Worm (Caenorhabditis elegans) whole organism, young adult: Measurements from ENCODE around the gene C51E3.6.

Source experiments
- B0019.2 ChIP-seq: fragments of 200-800 bp; sonication (Bioruptor generic); conservative IDR thresholded peaks from 2 replicates; pipeline ENCODE4 v1.3.6; 2022; ENCODE audit warnings: missing genetic modification reagents, missing genetic modification characterization, missing compliant biosample characterization
- B0035.1 ChIP-seq: sonication (generic microtip); optimal IDR thresholded peaks from 2 replicates; lab custom pipeline; 2016; ENCODE audit warnings: missing genetic modification characterization, mild to moderate bottlenecking, missing compliant biosample characterization, missing genotype, missing genetic modification reagents
- B0336.3 ChIP-seq: fragments of 200-800 bp; sonication (Bioruptor generic); IDR thresholded peaks from 2 replicates; pipeline ENCODE4 v1.3.6; 2022; ENCODE audit warnings: missing genetic modification characterization, missing compliant biosample characterization
- F23B12.7 ChIP-seq: sonication (generic microtip); optimal IDR thresholded peaks from 2 replicates; lab custom pipeline; 2017; ENCODE audit warnings: missing genetic modification characterization, mild to moderate bottlenecking, missing compliant biosample characterization, antibody characterized with exemption, moderate library complexity; ENCODE audit not compliant: insufficient read depth
- F39B2.1 ChIP-seq: fragments of 200-800 bp; sonication (Bioruptor generic); IDR thresholded peaks from 2 replicates; pipeline ENCODE4 v1.3.6; 2022; ENCODE audit warnings: missing genetic modification reagents, missing genetic modification characterization, missing compliant biosample characterization
- F57C9.4 ChIP-seq: sonication (generic microtip); optimal IDR thresholded peaks from 2 replicates; lab custom pipeline; 2017; ENCODE audit warnings: mild to moderate bottlenecking, missing genetic modification characterization, missing compliant biosample characterization
- Y56A3A.18 ChIP-seq: fragments of 200-800 bp; sonication (Bioruptor generic); IDR thresholded peaks from 2 replicates; pipeline ENCODE4 v1.3.6; 2022; ENCODE audit warnings: missing genetic modification reagents, missing genetic modification characterization, missing compliant biosample characterization
- attf-3 ChIP-seq: fragments of 200-800 bp; sonication (Bioruptor generic); conservative IDR thresholded peaks from 2 replicates; pipeline ENCODE4 v1.3.6; 2022; ENCODE audit warnings: missing genetic modification reagents, missing genetic modification characterization, missing compliant biosample characterization
- attf-5 ChIP-seq: fragments of 200-800 bp; sonication (Bioruptor generic); optimal IDR thresholded peaks from 2 replicates; lab custom pipeline; 2018; ENCODE audit warnings: mild to moderate bottlenecking, missing genetic modification characterization, missing compliant biosample characterization
- bed-1 ChIP-seq: fragments of 200-800 bp; sonication (Bioruptor generic); IDR thresholded peaks from 2 replicates; pipeline ENCODE4 v1.3.6; 2022; ENCODE audit warnings: missing genetic modification reagents, missing genetic modification characterization, missing compliant biosample characterization
- bed-2 ChIP-seq: fragments of 200-800 bp; sonication (Bioruptor generic); IDR thresholded peaks from 2 replicates; pipeline ENCODE4 v1.3.6; 2022; ENCODE audit warnings: missing genetic modification reagents, missing genetic modification characterization, missing compliant biosample characterization
- ccch-3 ChIP-seq: fragments of 200-800 bp; sonication (Bioruptor generic); optimal IDR thresholded peaks from 2 replicates; lab custom pipeline; 2018; ENCODE audit warnings: mild to moderate bottlenecking, missing genetic modification characterization, missing compliant biosample characterization
- cebp-2 ChIP-seq: fragments of 200-800 bp; sonication (Bioruptor generic); IDR thresholded peaks from 2 replicates; pipeline ENCODE4 v1.3.6; 2022; ENCODE audit warnings: missing genetic modification characterization, missing compliant biosample characterization
- ceh-27 ChIP-seq: fragments of 200-800 bp; sonication (Bioruptor generic); optimal IDR thresholded peaks from 2 replicates; lab custom pipeline; 2018; ENCODE audit warnings: mild to moderate bottlenecking, missing genetic modification characterization, moderate library complexity, missing compliant biosample characterization
- ceh-40 ChIP-seq: fragments of 200-800 bp; sonication (Bioruptor generic); IDR thresholded peaks from 2 replicates; pipeline ENCODE4 v1.3.6; 2022; ENCODE audit warnings: missing genetic modification characterization, missing compliant biosample characterization
- ceh-79 ChIP-seq: sonication (generic microtip); optimal IDR thresholded peaks from 2 replicates; lab custom pipeline; 2017; ENCODE audit warnings: mild to moderate bottlenecking, missing genetic modification characterization, missing compliant biosample characterization
- ceh-91 ChIP-seq: fragments of 200-800 bp; sonication (Bioruptor generic); IDR thresholded peaks from 2 replicates; pipeline ENCODE4 v1.3.6; 2022; ENCODE audit warnings: missing genetic modification reagents, missing genetic modification characterization, missing compliant biosample characterization
- dox-1 ChIP-seq: fragments of 200-800 bp; sonication (Bioruptor generic); IDR thresholded peaks from 2 replicates; pipeline ENCODE4 v1.3.6; 2022; ENCODE audit warnings: missing genetic modification reagents, missing genetic modification characterization, missing compliant biosample characterization
- dpl-1 ChIP-seq: fragments of 150-350 bp; optimal IDR thresholded peaks from 2 replicates; lab custom pipeline; 2014; ENCODE audit warnings: missing biosample characterization, missing genetic modification reagents, missing genetic modification characterization
- lag-1 ChIP-seq: fragments of 200-800 bp; sonication (Bioruptor generic); IDR thresholded peaks from 2 replicates; pipeline ENCODE4 v1.3.6; 2022; ENCODE audit warnings: missing genetic modification reagents, missing genetic modification characterization, missing compliant biosample characterization
- let-526 ChIP-seq: fragments of 200-800 bp; sonication (Bioruptor generic); IDR thresholded peaks from 2 replicates; pipeline ENCODE4 v1.3.6; 2022; ENCODE audit warnings: missing genetic modification reagents, missing genetic modification characterization, missing compliant biosample characterization
- let-607 ChIP-seq, 2 experiments: fragments of 200-800 bp in 1 of 2; sonication (Bioruptor generic) in 1 of 2; sonication (generic microtip) in 1 of 2; optimal IDR thresholded peaks; 2 replicates each; lab custom pipeline; 2016 to 2018; ENCODE audit warnings: mild to moderate bottlenecking in 2 of 2, missing compliant biosample characterization in 2 of 2, missing genetic modification characterization in 2 of 2, moderate library complexity in 2 of 2, missing genotype in 1 of 2
- lin-35 ChIP-seq, 3 experiments: fragments of 150-350 bp in 2 of 3; sonication (generic microtip) in 1 of 3; optimal IDR thresholded peaks; 2 replicates each; lab custom pipeline; 2014 to 2018; ENCODE audit warnings: missing biosample characterization in 3 of 3, missing genetic modification characterization in 3 of 3, missing genetic modification reagents in 3 of 3
- lin-54 ChIP-seq: fragments of 200-800 bp; sonication (Bioruptor generic); optimal IDR thresholded peaks from 2 replicates; lab custom pipeline; 2018; ENCODE audit warnings: mild to moderate bottlenecking, missing genetic modification characterization, missing compliant biosample characterization
- mes-4 ChIP-seq: sonication (generic microtip); optimal IDR thresholded peaks from 2 replicates; lab custom pipeline; 2016; ENCODE audit warnings: missing genotype, missing genetic modification characterization, missing compliant biosample characterization
- mxl-1 ChIP-seq: sonication (generic microtip); optimal IDR thresholded peaks from 2 replicates; lab custom pipeline; 2016; ENCODE audit warnings: missing genetic modification characterization, missing compliant biosample characterization
- nfya-2 ChIP-seq: fragments of 200-800 bp; sonication (Bioruptor generic); IDR thresholded peaks from 2 replicates; pipeline ENCODE4 v1.3.6; 2022; ENCODE audit warnings: missing genetic modification reagents, missing genetic modification characterization, missing compliant biosample characterization
- nfyb-1 ChIP-seq: fragments of 200-800 bp; sonication (Bioruptor generic); IDR thresholded peaks from 2 replicates; pipeline ENCODE4 v1.3.6; 2022; ENCODE audit warnings: missing genetic modification reagents, missing genetic modification characterization, missing compliant biosample characterization
- nhr-80 ChIP-seq: sonication (generic microtip); optimal IDR thresholded peaks from 2 replicates; lab custom pipeline; 2016; ENCODE audit warnings: missing genetic modification characterization, missing compliant biosample characterization
- pha-4 ChIP-seq: fragments of 150-350 bp; sonication (generic microtip); optimal IDR thresholded peaks from 2 replicates; lab custom pipeline; 2014; ENCODE audit warnings: missing biosample characterization, missing genetic modification reagents, missing genetic modification characterization
- rcor-1 ChIP-seq: fragments of 200-800 bp; sonication (Bioruptor generic); IDR thresholded peaks from 2 replicates; pipeline ENCODE4 v1.3.6; 2022; ENCODE audit warnings: missing genetic modification reagents, missing genetic modification characterization, missing compliant biosample characterization
- snpc-1.1 ChIP-seq: sonication (generic microtip); optimal IDR thresholded peaks from 2 replicates; lab custom pipeline; 2017; ENCODE audit warnings: missing genetic modification characterization, mild to moderate bottlenecking, missing compliant biosample characterization, antibody characterized with exemption, moderate library complexity, missing genotype, missing genetic modification reagents; ENCODE audit not compliant: insufficient read depth
- tbp1 ChIP-seq: fragments of 200-800 bp; sonication (Bioruptor generic); optimal IDR thresholded peaks from 2 replicates; lab custom pipeline; 2018; ENCODE audit warnings: mild to moderate bottlenecking, missing genetic modification characterization, missing compliant biosample characterization
- tbx-9 ChIP-seq: sonication (generic microtip); optimal IDR thresholded peaks from 2 replicates; lab custom pipeline; 2016; ENCODE audit warnings: borderline replicate concordance, missing genetic modification characterization, inconsistent platforms, missing compliant biosample characterization
- tlf-1 ChIP-seq: fragments of 200-800 bp; sonication (Bioruptor generic); optimal IDR thresholded peaks from 2 replicates; lab custom pipeline; 2018; ENCODE audit warnings: mild to moderate bottlenecking, missing genetic modification characterization, missing compliant biosample characterization
- xnd-1 ChIP-seq: sonication (generic microtip); optimal IDR thresholded peaks from 2 replicates; lab custom pipeline; 2016; ENCODE audit warnings: missing genotype, missing genetic modification reagents, missing genetic modification characterization, missing compliant biosample characterization
- ztf-6 ChIP-seq: fragments of 200-800 bp; sonication (Bioruptor generic); IDR thresholded peaks from 2 replicates; pipeline ENCODE4 v1.3.6; 2022; ENCODE audit warnings: missing genetic modification reagents, missing genetic modification characterization, missing compliant biosample characterization

The C51E3.6 gene

DNA sequence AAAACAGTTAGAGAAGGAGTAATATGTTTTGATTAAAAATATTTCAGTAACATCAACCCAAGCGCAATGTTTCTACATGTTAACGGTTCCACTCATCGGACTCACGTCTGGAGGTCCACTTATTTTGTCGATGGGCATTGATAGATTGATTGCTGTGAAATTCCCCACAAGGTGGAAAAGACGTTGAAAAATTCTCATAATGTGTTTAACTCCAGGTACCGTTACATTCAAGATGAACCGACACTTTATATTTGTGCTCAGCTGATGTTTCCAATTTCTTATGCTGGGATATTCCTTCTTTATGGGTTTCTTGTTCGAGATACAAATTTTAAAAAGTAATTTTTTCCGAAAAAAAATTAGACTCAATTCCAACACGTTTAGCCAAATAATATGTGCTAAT is 13.2 kb downstream of the C51E3.6 start:
- no peak for TF ChIP-seq nfyb-1 (GFP tag; lab: Robert Waterston, UW)
- no peak for TF ChIP-seq bed-1 (GFP tag; lab: Robert Waterston, UW)
- no peak for TF ChIP-seq snpc-1.1 (tag; lab: Kevin White, UChicago)
- no peak for TF ChIP-seq mes-4 (tag; lab: Kevin White, UChicago)
- TF ChIP-seq attf-3: no peak
- no peak for TF ChIP-seq Y56A3A.18
- TF ChIP-seq lag-1 (GFP tag; lab: Robert Waterston, UW): no peak
- TF ChIP-seq lin-35 (GFP tag; optimal IDR thresholded peaks at IDR 0.05; lab: Kevin White, UChicago): no peak
- TF ChIP-seq ztf-6: no peak
- no peak for TF ChIP-seq let-607 (tag; optimal IDR thresholded peaks at IDR 0.05; lab: Kevin White, UChicago)
- no peak for TF ChIP-seq dpl-1
- no peak for TF ChIP-seq F39B2.1 (GFP tag; lab: Robert Waterston, UW)
- TF ChIP-seq F23B12.7 (tag; lab: Kevin White, UChicago): no peak
- TF ChIP-seq bed-2 (GFP tag; lab: Robert Waterston, UW): no peak
- no peak for TF ChIP-seq attf-5
- TF ChIP-seq pha-4: no peak
- no peak for TF ChIP-seq rcor-1 (GFP tag; lab: Robert Waterston, UW)

DNA sequence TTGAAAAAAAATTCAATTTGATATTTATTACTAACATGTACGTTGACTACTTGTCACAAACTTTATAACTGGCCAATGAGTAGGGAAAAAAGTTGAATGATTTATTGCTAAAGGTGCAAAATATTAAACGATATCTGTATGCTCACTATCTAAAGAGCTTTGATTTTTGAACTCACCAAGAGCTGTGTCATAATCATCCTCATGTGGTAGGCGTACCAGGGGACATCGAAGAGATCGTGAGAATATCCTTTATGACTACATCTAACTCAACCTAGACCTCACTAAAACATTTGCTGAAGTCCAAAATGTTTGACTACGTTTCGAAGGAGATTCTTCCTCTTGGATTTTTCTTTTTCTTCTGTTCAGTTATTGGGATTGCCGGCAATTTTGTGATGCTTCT is 14.0 kb downstream of the C51E3.6 start, which contains the start of gene srsx-28:
Gene srsx-28, plus strand, starts transcription at position 301 of the 400 bp plus-strand sequence.
- no peak for TF ChIP-seq tlf-1 (GFP tag; lab: Kevin White, UChicago)
- no peak for TF ChIP-seq lin-54 (GFP tag; lab: Kevin White, UChicago)
- TF ChIP-seq ceh-79 (tag; lab: Kevin White, UChicago): no peak
- no peak for TF ChIP-seq cebp-2 (GFP tag; lab: Robert Waterston, UW)
- TF ChIP-seq mxl-1 (tag; lab: Kevin White, UChicago): no peak
- TF ChIP-seq Y56A3A.18: no peak
- TF ChIP-seq nhr-80: no peak
- no peak for TF ChIP-seq attf-3
- no peak for TF ChIP-seq B0336.3 (GFP tag; lab: Robert Waterston, UW)

DNA sequence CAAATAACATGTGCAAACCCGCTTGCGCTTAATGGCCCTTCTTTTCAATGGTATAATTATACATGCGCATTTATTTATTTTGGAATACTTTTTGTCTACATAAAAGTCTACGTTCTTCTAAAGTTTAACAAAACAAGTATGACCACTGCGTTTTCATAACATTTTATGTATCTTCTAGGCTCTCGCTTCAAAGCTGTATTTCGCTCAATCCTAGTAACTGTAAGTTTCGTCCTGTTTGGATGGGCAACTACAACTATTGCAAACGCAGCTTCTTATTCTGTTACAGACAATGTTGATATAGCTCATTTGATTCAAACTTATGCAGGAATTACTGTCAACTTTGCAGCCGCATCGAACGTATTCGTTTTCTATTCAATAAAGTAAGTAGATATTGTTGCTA is 16.5 kb downstream of the C51E3.6 start, which contains the start of gene srsx-27:
Gene srsx-27, plus strand, starts transcription at position 301 of the 400 bp plus-strand sequence.
- TF ChIP-seq Y56A3A.18 (no peak), ceh-27 (no peak), dox-1 (no peak), ccch-3 (GFP tag; lab: Kevin White, UChicago) (no peak), let-526 (no peak), F57C9.4 (tag; lab: Kevin White, UChicago) (no peak), tbp1 (GFP tag; lab: Kevin White, UChicago) (no peak), nfya-2 (GFP tag; lab: Robert Waterston, UW) (no peak), xnd-1 (tag; lab: Kevin White, UChicago) (no peak), tbx-9 (tag; lab: Kevin White, UChicago) (no peak), ceh-40 (GFP tag; lab: Robert Waterston, UW) (no peak), rcor-1 (GFP tag; lab: Robert Waterston, UW) (no peak), B0035.1 (tag; lab: Kevin White, UChicago) (no peak), B0019.2 (GFP tag; lab: Robert Waterston, UW) (no peak), ceh-91 (GFP tag; lab: Robert Waterston, UW) (no peak)
- TF ChIP-seq, all 124 proteins: peak for 0
